Fruit fly (Drosophila melanogaster) whole organism, embryonic: Measurements from ENCODE around the gene CG5516.

Source experiments
- B-H1 ChIP-seq: fragments of 200-800 bp; sonication (Bioruptor generic); IDR thresholded peaks from 3 replicates; pipeline ENCODE4 v1.3.6; 2022; ENCODE audit warnings: missing biosample characterization, missing genetic modification characterization
- Bteb2 ChIP-seq: fragments of 200-800 bp; sonication (Bioruptor generic); optimal IDR thresholded peaks from 2 replicates; lab custom pipeline; 2016; ENCODE audit warnings: missing biosample characterization, missing genetic modification characterization
- CG10147 ChIP-seq: fragments of 200-800 bp; sonication (Bioruptor generic); optimal IDR thresholded peaks from 2 replicates; lab custom pipeline; 2019; ENCODE audit warnings: missing biosample characterization, mild to moderate bottlenecking, missing genetic modification characterization, moderate library complexity
- CG10543 ChIP-seq: fragments of 200-800 bp; sonication (Bioruptor generic); optimal IDR thresholded peaks from 3 replicates; lab custom pipeline; 2017; ENCODE audit warnings: missing biosample characterization, mild to moderate bottlenecking, missing genetic modification characterization, moderate library complexity
- CG11560 ChIP-seq: fragments of 200-800 bp; sonication (Bioruptor generic); IDR thresholded peaks from 3 replicates; pipeline ENCODE4 v1.3.6; 2022; ENCODE audit warnings: missing biosample characterization, missing genetic modification characterization
- CG12155 ChIP-seq: fragments of 200-800 bp; sonication (Bioruptor generic); optimal IDR thresholded peaks from 3 replicates; lab custom pipeline; 2016; ENCODE audit warnings: missing biosample characterization, missing genetic modification characterization
- CG12219 ChIP-seq: fragments of 200-800 bp; sonication (Bioruptor generic); optimal IDR thresholded peaks from 3 replicates; lab custom pipeline; 2018; ENCODE audit warnings: missing biosample characterization, mild to moderate bottlenecking, missing genetic modification characterization
- CG12299 ChIP-seq: fragments of 200-800 bp; sonication (Bioruptor generic); optimal IDR thresholded peaks from 2 replicates; lab custom pipeline; 2018; ENCODE audit warnings: missing biosample characterization, mild to moderate bottlenecking, missing genetic modification characterization
- CG12744 ChIP-seq: fragments of 200-800 bp; sonication (Bioruptor generic); optimal IDR thresholded peaks from 2 replicates; lab custom pipeline; 2016; ENCODE audit warnings: missing biosample characterization, missing genetic modification characterization
- CG13296 ChIP-seq: fragments of 200-800 bp; sonication (Bioruptor generic); optimal IDR thresholded peaks from 3 replicates; lab custom pipeline; 2018; ENCODE audit warnings: missing biosample characterization, mild to moderate bottlenecking, missing genetic modification characterization
- CG14965 ChIP-seq: fragments of 200-800 bp; sonication (Bioruptor generic); optimal IDR thresholded peaks from 2 replicates; lab custom pipeline; 2016; ENCODE audit warnings: missing biosample characterization, missing genetic modification characterization, borderline replicate concordance
- CG1602 ChIP-seq: fragments of 200-800 bp; sonication (Bioruptor generic); optimal IDR thresholded peaks from 3 replicates; lab custom pipeline; 2016; ENCODE audit warnings: missing biosample characterization, missing genetic modification characterization
- CG16779 ChIP-seq: fragments of 200-800 bp; sonication (Bioruptor generic); IDR thresholded peaks from 2 replicates; pipeline ENCODE4 v1.3.6; 2022; ENCODE audit warnings: missing biosample characterization, missing genetic modification characterization
- CG17186 ChIP-seq: fragments of 200-800 bp; sonication (Bioruptor generic); optimal IDR thresholded peaks from 3 replicates; lab custom pipeline; 2017; ENCODE audit warnings: missing biosample characterization, missing genetic modification reagents, missing genetic modification characterization
- CG18011 ChIP-seq: fragments of 200-800 bp; sonication (Bioruptor generic); optimal IDR thresholded peaks from 2 replicates; lab custom pipeline; 2017; ENCODE audit warnings: missing biosample characterization, missing genetic modification characterization, mild to moderate bottlenecking, moderate library complexity, missing genotype
- CG2116 ChIP-seq: fragments of 200-800 bp; sonication (Bioruptor generic); optimal IDR thresholded peaks from 3 replicates; lab custom pipeline; 2018; ENCODE audit warnings: missing biosample characterization, mild to moderate bottlenecking, missing genetic modification characterization
- CG2199 ChIP-seq: fragments of 200-800 bp; sonication (Bioruptor generic); IDR thresholded peaks from 3 replicates; pipeline ENCODE4 v1.3.6; 2022; ENCODE audit warnings: missing biosample characterization, missing genetic modification characterization
- CG30020 ChIP-seq: fragments of 200-800 bp; optimal IDR thresholded peaks from 2 replicates; lab custom pipeline; 2019; ENCODE audit warnings: missing biosample characterization, mild to moderate bottlenecking, missing genetic modification characterization, moderate library complexity
- CG3726 ChIP-seq: fragments of 200-800 bp; sonication (Bioruptor generic); IDR thresholded peaks from 3 replicates; pipeline ENCODE4, ENCODE4 v1.3.6; 2022; ENCODE audit warnings: missing biosample characterization, missing genetic modification characterization
- CG3838 ChIP-seq: fragments of 200-800 bp; sonication (Bioruptor generic); optimal IDR thresholded peaks from 3 replicates; lab custom pipeline; 2016; ENCODE audit warnings: missing biosample characterization, missing genetic modification characterization
- CG42726 ChIP-seq: fragments of 200-800 bp; sonication (Bioruptor generic); IDR thresholded peaks from 2 replicates; pipeline ENCODE4 v1.3.6; 2022; ENCODE audit warnings: missing biosample characterization, missing genetic modification characterization; ENCODE audit not compliant: partially characterized antibody
- CG4282 ChIP-seq: fragments of 200-800 bp; sonication (Bioruptor generic); optimal IDR thresholded peaks from 2 replicates; lab custom pipeline; 2016; ENCODE audit warnings: missing biosample characterization, missing genetic modification characterization
- CG4730 ChIP-seq: fragments of 200-800 bp; sonication (Bioruptor generic); IDR thresholded peaks from 2 replicates; pipeline ENCODE4 v1.3.6; 2022; ENCODE audit warnings: missing biosample characterization, missing genetic modification characterization
- CG5953 ChIP-seq: fragments of 200-800 bp; sonication (Bioruptor generic); IDR thresholded peaks from 2 replicates; pipeline ENCODE4 v1.3.6; 2022; ENCODE audit warnings: missing biosample characterization, missing genetic modification characterization
- CG7271 ChIP-seq: fragments of 200-800 bp; sonication (Bioruptor generic); optimal IDR thresholded peaks from 2 replicates; lab custom pipeline; 2018; ENCODE audit warnings: missing biosample characterization, mild to moderate bottlenecking, missing genetic modification characterization, moderate library complexity
- Dbx ChIP-seq: fragments of 200-800 bp; sonication (Bioruptor generic); IDR thresholded peaks from 3 replicates; pipeline ENCODE4 v1.3.6; 2022; ENCODE audit warnings: missing biosample characterization, missing genetic modification characterization
- Fer1 ChIP-seq: fragments of 200-800 bp; sonication (Bioruptor generic); optimal IDR thresholded peaks from 2 replicates; lab custom pipeline; 2017; ENCODE audit warnings: missing biosample characterization, mild to moderate bottlenecking, missing genetic modification characterization
- Hey ChIP-seq: fragments of 200-800 bp; sonication (Bioruptor generic); optimal IDR thresholded peaks from 3 replicates; lab custom pipeline; 2018; ENCODE audit warnings: missing biosample characterization, mild to moderate bottlenecking, missing genetic modification characterization
- Hmr ChIP-seq: fragments of 200-800 bp; sonication (Bioruptor generic); optimal IDR thresholded peaks from 3 replicates; lab custom pipeline; 2017; ENCODE audit warnings: mild to moderate bottlenecking, missing biosample characterization, missing genetic modification reagents, missing genetic modification characterization
- Oli ChIP-seq: fragments of 200-800 bp; sonication (Bioruptor generic); optimal IDR thresholded peaks from 2 replicates; lab custom pipeline; 2018; ENCODE audit warnings: missing biosample characterization, mild to moderate bottlenecking, missing genetic modification characterization, moderate library complexity
- PHDP ChIP-seq: fragments of 200-800 bp; sonication (Bioruptor generic); optimal IDR thresholded peaks from 3 replicates; lab custom pipeline; 2018; ENCODE audit warnings: missing biosample characterization, mild to moderate bottlenecking, missing genetic modification characterization, moderate library complexity
- Poxn ChIP-seq: fragments of 200-800 bp; sonication (Bioruptor generic); IDR thresholded peaks from 2 replicates; pipeline ENCODE4 v1.3.6; 2022; ENCODE audit warnings: missing biosample characterization, missing genetic modification characterization
- Ptx1 ChIP-seq: fragments of 200-800 bp; sonication (Bioruptor generic); IDR thresholded peaks from 2 replicates; pipeline ENCODE4 v1.3.6; 2022; ENCODE audit warnings: missing biosample characterization, missing genetic modification characterization
- Side ChIP-seq: fragments of 200-800 bp; sonication (Bioruptor generic); optimal IDR thresholded peaks from 2 replicates; lab custom pipeline; 2016; ENCODE audit warnings: missing biosample characterization, missing genetic modification characterization
- Sox102F ChIP-seq: fragments of 200-800 bp; sonication (Bioruptor generic); optimal IDR thresholded peaks from 2 replicates; lab custom pipeline; 2018; ENCODE audit warnings: missing biosample characterization, mild to moderate bottlenecking, missing genetic modification characterization, moderate library complexity
- bab2 ChIP-seq: fragments of 200-800 bp; sonication (Bioruptor generic); optimal IDR thresholded peaks from 2 replicates; lab custom pipeline; 2016; ENCODE audit warnings: missing biosample characterization, missing genetic modification characterization
- hb ChIP-seq: fragments of 200-800 bp; sonication (Bioruptor generic); IDR thresholded peaks from 3 replicates; pipeline ENCODE4 v1.3.6; 2022; ENCODE audit warnings: missing biosample characterization, missing genetic modification characterization; ENCODE audit not compliant: partially characterized antibody
- jumu ChIP-seq: fragments of 200-800 bp; sonication (Bioruptor generic); optimal IDR thresholded peaks from 3 replicates; lab custom pipeline; 2016; ENCODE audit warnings: missing biosample characterization, missing genetic modification characterization
- kni ChIP-seq: fragments of 200-800 bp; sonication (Bioruptor generic); optimal IDR thresholded peaks from 3 replicates; lab custom pipeline; 2017; ENCODE audit warnings: mild to moderate bottlenecking, missing biosample characterization, missing genetic modification reagents, missing genetic modification characterization
- nerfin-1 ChIP-seq: fragments of 200-800 bp; sonication (Bioruptor generic); optimal IDR thresholded peaks from 3 replicates; lab custom pipeline; 2019; ENCODE audit warnings: missing biosample characterization, mild to moderate bottlenecking, missing genetic modification characterization, moderate library complexity
- odd ChIP-seq: fragments of 200-800 bp; sonication (Bioruptor generic); optimal IDR thresholded peaks from 2 replicates; lab custom pipeline; 2017; ENCODE audit warnings: missing biosample characterization, mild to moderate bottlenecking, missing genetic modification characterization
- prd ChIP-seq, 3 experiments: fragments of >200 bp in 2 of 3; fragments of 200-800 bp in 1 of 3; sonication (Bioruptor generic) in 1 of 3; optimal IDR thresholded peaks in 2 of 3; IDR thresholded peaks in 1 of 3; 2 replicates in 2 of 3; 3 replicates in 1 of 3; pipeline versions ENCODE4 v1.3.6 to Lab custom; 2017 to 2022; ENCODE audit warnings: missing biosample characterization in 1 of 3, missing genetic modification characterization in 1 of 3
- repo ChIP-seq: fragments of 200-800 bp; sonication (Bioruptor generic); optimal IDR thresholded peaks from 2 replicates; lab custom pipeline; 2016; ENCODE audit warnings: missing biosample characterization, missing genetic modification characterization
- run ChIP-seq: fragments of 200-800 bp; sonication (Bioruptor generic); optimal IDR thresholded peaks from 3 replicates; lab custom pipeline; 2018; ENCODE audit warnings: missing biosample characterization, mild to moderate bottlenecking, missing genetic modification characterization
- sens ChIP-seq: fragments of 200-800 bp; sonication (Bioruptor generic); peaks from one replicate; lab custom pipeline; 2016; ENCODE audit warnings: missing biosample characterization, missing genetic modification characterization
- sim ChIP-seq: fragments of 200-800 bp; sonication (Bioruptor generic); IDR thresholded peaks from 2 replicates; pipeline ENCODE4 v1.3.6; 2022; ENCODE audit warnings: missing biosample characterization, missing genetic modification characterization
- sug ChIP-seq: fragments of 200-800 bp; optimal IDR thresholded peaks from 2 replicates; lab custom pipeline; 2019; ENCODE audit warnings: missing biosample characterization, mild to moderate bottlenecking, missing genetic modification characterization, moderate library complexity
- twi ChIP-seq: fragments of 200-800 bp; optimal IDR thresholded peaks from 2 replicates; lab custom pipeline; 2019; ENCODE audit warnings: missing biosample characterization, mild to moderate bottlenecking, missing genetic modification characterization, moderate library complexity
- unpg ChIP-seq: fragments of 200-800 bp; sonication (Bioruptor generic); optimal IDR thresholded peaks from 3 replicates; lab custom pipeline; 2018; ENCODE audit warnings: missing biosample characterization, mild to moderate bottlenecking, missing genetic modification characterization, moderate library complexity
- usp ChIP-seq: fragments of >200 bp; optimal IDR thresholded peaks from 2 replicates; lab custom pipeline; 2017; ENCODE audit warnings: missing biosample characterization, missing genetic modification characterization
- zfh1 ChIP-seq: fragments of 200-800 bp; sonication (Bioruptor generic); IDR thresholded peaks from 3 replicates; pipeline ENCODE4 v1.3.6; 2022; ENCODE audit warnings: missing biosample characterization, missing genetic modification characterization

Gene CG5516

dm6 chr3R:15973488-15973975 is 9.8 kb downstream of the CG5516 start (continued):
- TF ChIP-seq unpg (GFP tag; lab: Kevin White, UChicago) (no peak), B-H1 (GFP tag; lab: Robert Waterston, UW) (no peak), sens (GFP tag; lab: Kevin White, UChicago) (peak; percentile 21), Poxn (no peak), Dbx (GFP tag; lab: Robert Waterston, UW) (no peak), CG3726 (GFP tag; lab: Robert Waterston, UW) (no peak), CG2199 (no peak), prd (optimal IDR thresholded peaks at IDR 0.05; lab: Kevin White, UChicago) (no peak), prd (GFP tag; IDR thresholded peaks at IDR 0.05; lab: Robert Waterston, UW) (no peak), CG2116 (no peak), CG10147 (no peak), CG18011 (GFP tag; lab: Kevin White, UChicago) (peak; percentile 99), CG3838 (GFP tag; lab: Kevin White, UChicago) (no peak), repo (GFP tag; lab: Kevin White, UChicago) (peak; percentile 39), usp (GFP tag; lab: Kevin White, UChicago) (no peak), Hey (tag; lab: Kevin White, UChicago) (peak; percentile 29), CG11560 (tag; lab: Robert Waterston, UW) (no peak), Ptx1 (no peak), zfh1 (GFP tag; lab: Robert Waterston, UW) (no peak), Oli (tag; lab: Kevin White, UChicago) (no peak), twi (no peak), CG12219 (GFP tag; lab: Kevin White, UChicago) (no peak), CG4282 (no peak), hb (GFP tag; lab: Robert Waterston, UW) (no peak), Sox102F (GFP tag; lab: Kevin White, UChicago) (no peak), CG30020 (tag; lab: Kevin White, UChicago) (no peak), CG1602 (GFP tag; lab: Kevin White, UChicago) (no peak), CG12299 (tag; lab: Kevin White, UChicago) (peak; percentile 39), kni (GFP tag; lab: Kevin White, UChicago) (peak; percentile 82), bab2 (GFP tag; lab: Kevin White, UChicago) (no peak), CG13296 (no peak), sim (no peak), jumu (peak; percentile 52), CG16779 (GFP tag; lab: Robert Waterston, UW) (no peak), CG12155 (GFP tag; lab: Kevin White, UChicago) (no peak), Bteb2 (GFP tag; lab: Kevin White, UChicago) (no peak), Side (GFP tag; lab: Kevin White, UChicago) (no peak), CG12744 (no peak), PHDP (tag; lab: Kevin White, UChicago) (no peak), CG17186 (GFP tag; lab: Kevin White, UChicago) (no peak), CG7271 (tag; lab: Kevin White, UChicago) (no peak), run (tag; lab: Kevin White, UChicago) (no peak), sug (peak; percentile 49), Fer1 (GFP tag; lab: Kevin White, UChicago) (no peak), CG4730 (no peak), nerfin-1 (tag; lab: Kevin White, UChicago) (no peak), CG14965 (GFP tag; lab: Kevin White, UChicago) (no peak), CG10543 (GFP tag; lab: Kevin White, UChicago) (peak; percentile 69), CG42726 (GFP tag; lab: Robert Waterston, UW) (no peak), Hmr (GFP tag; lab: Kevin White, UChicago) (peak; percentile 22), CG5953 (GFP tag; lab: Robert Waterston, UW) (no peak), odd (no peak)
